Fruit fly (Drosophila melanogaster): ENCODE data around the gene RabGGTb.

RabGGTb gene

DNA sequence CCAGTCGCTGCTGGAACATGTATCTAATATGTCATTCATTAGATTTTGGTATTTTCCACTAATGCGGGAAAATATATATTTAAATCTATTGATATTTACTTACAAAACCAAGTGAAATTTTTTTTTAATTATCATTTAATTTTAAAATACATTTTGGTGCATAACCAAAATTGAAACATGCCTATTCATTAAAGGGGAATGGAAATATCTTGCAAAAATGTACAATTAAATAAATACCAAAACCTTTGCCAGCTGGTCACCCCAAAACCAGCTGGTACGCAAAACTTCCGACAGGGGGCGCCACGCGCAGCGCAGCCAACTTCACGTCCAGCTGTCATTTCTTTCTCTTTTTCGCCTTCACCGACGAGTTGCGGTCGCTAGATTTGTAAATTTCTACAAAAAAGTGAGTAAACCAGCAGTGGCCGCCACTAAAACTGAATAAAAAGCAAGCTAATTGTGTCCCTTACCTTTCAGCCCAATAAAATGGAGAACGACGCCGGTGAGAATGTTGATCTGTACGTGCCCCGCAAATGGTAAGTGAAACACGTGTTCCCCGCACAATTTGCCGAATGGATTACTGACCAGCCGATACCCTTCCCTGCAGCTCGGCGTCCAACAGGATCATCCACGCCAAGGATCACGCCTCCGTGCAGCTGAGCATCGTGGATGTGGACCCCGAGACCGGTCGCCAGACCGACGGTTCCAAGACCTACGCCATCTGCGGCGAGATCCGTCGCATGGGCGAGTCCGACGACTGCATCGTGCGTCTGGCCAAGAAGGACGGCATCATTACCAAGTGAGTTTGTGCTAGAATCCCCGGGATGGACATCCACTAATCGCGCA lies 22.9 kb upstream of the RabGGTb start, which contains the start of the genes CG3104 and RpS21 (continued):
- TF ChIP-seq Awh (GFP tag; IDR thresholded peaks at IDR 0.05), result peak; percentile 82
- peak; percentile 56 for TF ChIP-seq BEAF-32 (GFP tag; optimal IDR thresholded peaks at IDR 0.05)
- TF ChIP-seq Gug (GFP tag; IDR thresholded peaks at IDR 0.05), result peak; percentile 88
- peak; percentile 91 for TF ChIP-seq sr (GFP tag; IDR thresholded peaks at IDR 0.05)
- peak; percentile 66 for TF ChIP-seq CG17612 (GFP tag; IDR thresholded peaks at IDR 0.05)
- TF ChIP-seq maf-S (GFP tag; optimal IDR thresholded peaks at IDR 0.05), result peak; percentile 80
- peak; percentile 86 for TF ChIP-seq sug (tag; optimal IDR thresholded peaks at IDR 0.05)
- TF ChIP-seq E2f1 (GFP tag; IDR thresholded peaks at IDR 0.05), result peak; percentile 82
- no peak for TF ChIP-seq cato (GFP tag; optimal IDR thresholded peaks at IDR 0.05; ENCODE audit: borderline replicate concordance)
- peak; percentile 80 for TF ChIP-seq odd (GFP tag; optimal IDR thresholded peaks at IDR 0.05)
- peak; percentile 74 for TF ChIP-seq CG1529 (GFP tag; optimal IDR thresholded peaks at IDR 0.05)
- peak; percentile 94 for TF ChIP-seq CG16779 (GFP tag; IDR thresholded peaks at IDR 0.05)
- TF ChIP-seq cg (GFP tag; optimal IDR thresholded peaks at IDR 0.05), result no peak
- TF ChIP-seq CG18619 (GFP tag; optimal IDR thresholded peaks at IDR 0.05), result peak; percentile 93
- TF ChIP-seq CG6272 (GFP tag; IDR thresholded peaks at IDR 0.05), result peak; percentile 68
- TF ChIP-seq CG6813 (GFP tag; optimal IDR thresholded peaks at IDR 0.05), result peak; percentile 67
- peak; percentile 88 for TF ChIP-seq CG5245 (GFP tag; optimal IDR thresholded peaks at IDR 0.05)
- peak; percentile 55 for TF ChIP-seq CG8388 (GFP tag; optimal IDR thresholded peaks at IDR 0.05)
- peak; percentile 58 for TF ChIP-seq lbe (GFP tag; optimal IDR thresholded peaks at IDR 0.05)
- TF ChIP-seq CG10654 (GFP tag; optimal IDR thresholded peaks at IDR 0.05), result peak; percentile 88
- peak; percentile 60 for TF ChIP-seq Xrp1 (GFP tag; IDR thresholded peaks at IDR 0.05)
- TF ChIP-seq aop (GFP tag; IDR thresholded peaks at IDR 0.05), result no peak
- TF ChIP-seq sc (optimal IDR thresholded peaks at IDR 0.05), result no peak
- peak; percentile 73 for TF ChIP-seq sc (GFP tag; optimal IDR thresholded peaks at IDR 0.05)
- peak; percentile 87 for TF ChIP-seq CG12104 (GFP tag; optimal IDR thresholded peaks at IDR 0.05)
- TF ChIP-seq CG5953 (GFP tag; IDR thresholded peaks at IDR 0.05), result peak; percentile 92
- TF ChIP-seq stwl (tag; optimal IDR thresholded peaks at IDR 0.05), result peak; percentile 79
- TF ChIP-seq Nf-YC (tag; optimal IDR thresholded peaks at IDR 0.05), result peak; percentile 78
- TF ChIP-seq Taf1 (GFP tag; IDR thresholded peaks at IDR 0.05), result peak; percentile 78
- peak; percentile 89 for TF ChIP-seq H2.0 (GFP tag; IDR thresholded peaks at IDR 0.05)
- TF ChIP-seq twi (tag; optimal IDR thresholded peaks at IDR 0.05), result peak; percentile 78
- TF ChIP-seq CG10147 (GFP tag; optimal IDR thresholded peaks at IDR 0.05), result peak; percentile 73
- TF ChIP-seq HmgD (GFP tag; optimal IDR thresholded peaks at IDR 0.05), result peak; percentile 61
- TF ChIP-seq Dp (GFP tag; optimal IDR thresholded peaks at IDR 0.05), result peak; percentile 80
- no peak for TF ChIP-seq mld (GFP tag; IDR thresholded peaks at IDR 0.05; ENCODE audit: partially characterized antibody)
- TF ChIP-seq CG7928 (GFP tag; optimal IDR thresholded peaks at IDR 0.05), result peak; percentile 68
- TF ChIP-seq ERR (GFP tag; optimal IDR thresholded peaks at IDR 0.05), result peak; percentile 55
- no peak for TF ChIP-seq CG2129 (GFP tag; IDR thresholded peaks at IDR 0.05; ENCODE audit: partially characterized antibody)
- peak; percentile 29; the same call in 1 of the 2 replicates for TF ChIP-seq esg (GFP tag; conservative IDR thresholded peaks at IDR 0.05)
- peak; percentile 56 for TF ChIP-seq D19B (GFP tag; optimal IDR thresholded peaks at IDR 0.05)
- peak; percentile 80 for TF ChIP-seq ac (GFP tag; optimal IDR thresholded peaks at IDR 0.05)
- peak; percentile 91 for TF ChIP-seq chm (GFP tag; IDR thresholded peaks at IDR 0.05)
- no peak for TF ChIP-seq chinmo (GFP tag; IDR thresholded peaks at IDR 0.05; ENCODE audit: partially characterized antibody)
- peak in 1 of 2 experiments; percentile 80 for TF ChIP-seq insv (GFP tag; optimal IDR thresholded peaks at IDR 0.05)
- TF ChIP-seq CG14710 (tag; optimal IDR thresholded peaks at IDR 0.05), result peak; percentile 91
- TF ChIP-seq CG2202 (tag; optimal IDR thresholded peaks at IDR 0.05), result peak; percentile 46
- TF ChIP-seq dmrt99B (tag; optimal IDR thresholded peaks at IDR 0.05), result peak; percentile 72
- TF ChIP-seq tio (GFP tag; optimal IDR thresholded peaks at IDR 0.05), result peak; percentile 74
- peak; percentile 57 for TF ChIP-seq CG8281 (tag; optimal IDR thresholded peaks at IDR 0.05)

Data from whole organism, embryonic.